Worm (Caenorhabditis elegans): Measurements from ENCODE around the gene K11D9.3.
"Not testable (repeated sequence)": the region's sequence is repeated elsewhere in the genome, so short reads cannot be mapped to it uniquely, and the experiment has no call there.

The K11D9.3 gene

ce11 chrIII:10769693-10770092, 32.3 kb downstream of the K11D9.3 start:
- no peak for TF ChIP-seq tab-1 (GFP tag; IDR thresholded peaks at IDR 0.05)
- no peak for TF ChIP-seq ztf-23 (GFP tag; IDR thresholded peaks at IDR 0.05)
- no peak for TF ChIP-seq ref-1 (GFP tag; conservative IDR thresholded peaks at IDR 0.05)
- TF ChIP-seq T22C8.4 (GFP tag; IDR thresholded peaks at IDR 0.05), result no peak
- no peak for TF ChIP-seq med-1 (GFP tag; optimal IDR thresholded peaks at IDR 0.05; ENCODE audit: insufficient read depth)
- no peak for TF ChIP-seq klf-2 (GFP tag; conservative IDR thresholded peaks at IDR 0.05)
- no peak for TF ChIP-seq flt-1 (GFP tag; IDR thresholded peaks at IDR 0.05)
- TF ChIP-seq cog-1 (tag; optimal IDR thresholded peaks at IDR 0.05), result no peak

DNA sequence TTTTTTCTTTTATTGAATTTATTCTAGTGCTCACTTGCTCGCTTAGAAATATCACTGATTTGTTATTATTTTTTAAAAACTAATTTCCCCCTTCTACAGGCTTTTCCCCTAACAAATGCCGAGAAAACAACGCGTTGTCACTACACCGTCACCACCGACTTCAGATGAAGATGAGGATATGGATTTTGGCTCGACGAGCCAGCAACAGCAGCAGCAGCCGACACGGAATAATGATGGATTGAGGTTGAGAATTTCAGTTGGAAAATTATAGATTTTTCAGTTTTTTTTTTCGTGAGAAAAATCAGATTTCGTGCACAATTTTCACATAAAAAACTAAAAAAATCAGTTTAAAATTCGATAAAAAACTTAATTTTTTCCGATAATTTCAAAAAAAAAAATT, 39.0 kb downstream of the K11D9.3 start, which contains the start of gene dpy-28:
Gene dpy-28 (plus strand): TSS at position 100 of the 400 bp plus-strand sequence.
- no peak for TF ChIP-seq ztf-23 (GFP tag; IDR thresholded peaks at IDR 0.05)
- TF ChIP-seq flt-1 (GFP tag; IDR thresholded peaks at IDR 0.05), result no peak
- no peak for TF ChIP-seq tab-1 (GFP tag; IDR thresholded peaks at IDR 0.05)
- no peak for TF ChIP-seq klf-2 (GFP tag; conservative IDR thresholded peaks at IDR 0.05)
- TF ChIP-seq ref-1 (GFP tag; conservative IDR thresholded peaks at IDR 0.05), result no peak
- TF ChIP-seq med-1 (GFP tag; optimal IDR thresholded peaks at IDR 0.05; ENCODE audit: insufficient read depth), result no peak
- no peak for TF ChIP-seq cog-1 (tag; optimal IDR thresholded peaks at IDR 0.05)
- no peak for TF ChIP-seq T22C8.4 (GFP tag; IDR thresholded peaks at IDR 0.05)
- TF ChIP-seq ztf-29 (GFP tag; IDR thresholded peaks at IDR 0.05), result no peak

DNA sequence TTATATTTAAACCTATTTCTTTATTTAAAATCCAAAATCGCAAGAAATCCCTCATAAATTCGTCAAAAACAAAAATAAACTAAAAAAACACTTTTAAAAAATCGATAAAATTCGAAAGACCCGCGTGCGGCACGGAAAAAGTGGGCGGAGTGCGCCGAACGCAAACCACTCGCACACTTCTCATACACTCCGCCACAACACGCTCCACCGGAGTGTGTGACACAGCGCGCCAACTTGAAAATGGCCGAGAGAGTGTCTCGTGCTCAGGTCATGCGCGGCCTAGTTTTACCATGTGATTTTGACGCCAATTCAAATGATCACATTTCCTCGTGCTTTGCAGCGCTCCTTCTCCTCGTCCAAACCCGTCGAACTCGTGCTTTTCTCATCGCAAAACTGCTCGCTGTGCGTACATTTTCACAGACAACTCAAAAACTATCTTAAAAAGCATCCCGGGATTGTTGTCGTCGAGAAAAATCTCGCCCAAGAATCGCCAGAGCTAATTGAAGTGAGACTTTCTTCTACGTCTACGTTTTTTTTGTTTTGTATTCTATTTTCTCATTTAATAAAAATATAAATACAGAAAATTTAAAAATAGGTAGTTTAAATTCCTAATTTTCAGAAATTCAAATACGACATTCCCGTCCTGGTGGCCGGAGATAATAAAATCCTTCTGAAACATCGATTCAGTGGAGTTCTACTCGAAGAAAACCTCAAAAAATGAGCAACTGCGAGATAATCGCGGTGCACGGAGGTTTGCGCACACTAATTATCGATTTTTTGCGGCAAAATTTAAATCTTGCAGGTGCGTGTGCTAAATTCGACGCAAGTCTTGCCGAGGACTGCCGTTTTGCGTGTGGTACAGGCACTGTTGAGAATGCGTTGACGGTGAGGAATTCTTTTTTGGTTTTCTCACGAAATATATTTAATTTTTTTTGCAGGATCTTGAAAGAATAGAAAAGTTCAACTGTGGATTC, 42.7 kb downstream of the K11D9.3 start, which contains the start of gene tasp-1:
Gene tasp-1 (plus strand): TSS at position 258 of the 974 bp plus-strand sequence.
- TF ChIP-seq ztf-29 (GFP tag; IDR thresholded peaks at IDR 0.05), result peak; percentile 92
- peak; percentile 100 for TF ChIP-seq T22C8.4 (GFP tag; IDR thresholded peaks at IDR 0.05)
- TF ChIP-seq ztf-23 (GFP tag; IDR thresholded peaks at IDR 0.05), result peak; percentile 100
- peak; percentile 98 for TF ChIP-seq flt-1 (GFP tag; IDR thresholded peaks at IDR 0.05)
- peak; percentile 80 for TF ChIP-seq ref-1 (GFP tag; conservative IDR thresholded peaks at IDR 0.05)
- TF ChIP-seq tab-1 (GFP tag; IDR thresholded peaks at IDR 0.05), result peak; percentile 93
- peak; percentile 100 for TF ChIP-seq cog-1 (tag; optimal IDR thresholded peaks at IDR 0.05)
- TF ChIP-seq med-1 (GFP tag; optimal IDR thresholded peaks at IDR 0.05; ENCODE audit: insufficient read depth), result peak; percentile 83
- peak; percentile 93 for TF ChIP-seq klf-2 (GFP tag; conservative IDR thresholded peaks at IDR 0.05)

DNA sequence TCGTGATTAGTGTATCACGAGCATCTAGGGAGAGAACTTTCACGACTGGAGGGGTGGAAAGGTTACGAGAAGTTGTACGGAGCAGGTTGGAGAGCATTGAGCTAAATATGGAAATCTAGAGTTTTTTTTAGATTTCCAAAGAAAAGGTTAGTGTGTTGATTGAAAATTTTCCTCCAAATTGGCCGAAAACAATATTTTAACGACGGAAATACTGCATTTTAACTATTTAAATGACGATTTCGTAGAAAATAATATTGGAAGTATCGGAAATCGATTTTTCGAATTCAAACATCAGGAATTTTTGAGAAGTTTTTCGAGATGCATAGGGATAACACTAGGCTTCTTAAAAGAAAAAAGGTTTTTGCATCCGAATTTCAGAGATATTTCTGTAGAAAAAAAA, 43.6 kb downstream of the K11D9.3 start, which contains the start of gene K01G5.10:
Gene K01G5.10 (minus strand): TSS at position 101 of the 400 bp plus-strand sequence.
- no peak for TF ChIP-seq klf-2 (GFP tag; conservative IDR thresholded peaks at IDR 0.05)
- no peak for TF ChIP-seq T22C8.4 (GFP tag; IDR thresholded peaks at IDR 0.05)
- no peak for TF ChIP-seq tab-1 (GFP tag; IDR thresholded peaks at IDR 0.05)
- TF ChIP-seq cog-1 (tag; optimal IDR thresholded peaks at IDR 0.05), result no peak
- TF ChIP-seq med-1 (GFP tag; optimal IDR thresholded peaks at IDR 0.05; ENCODE audit: insufficient read depth), result no peak
- no peak for TF ChIP-seq ref-1 (GFP tag; conservative IDR thresholded peaks at IDR 0.05)
- no peak for TF ChIP-seq ztf-23 (GFP tag; IDR thresholded peaks at IDR 0.05)
- no peak for TF ChIP-seq ztf-29 (GFP tag; IDR thresholded peaks at IDR 0.05)
- no peak for TF ChIP-seq flt-1 (GFP tag; IDR thresholded peaks at IDR 0.05)

ce11 chrIII:10757540-10757939, 44.5 kb downstream of the K11D9.3 start, which contains the start of gene rnf-113:
TSS of gene rnf-113 (minus strand) at chrIII:10757640.
- no peak for TF ChIP-seq med-1 (GFP tag; optimal IDR thresholded peaks at IDR 0.05; ENCODE audit: insufficient read depth)
- TF ChIP-seq ztf-23 (GFP tag; IDR thresholded peaks at IDR 0.05), result no peak
- TF ChIP-seq klf-2 (GFP tag; conservative IDR thresholded peaks at IDR 0.05), result no peak
- TF ChIP-seq tab-1 (GFP tag; IDR thresholded peaks at IDR 0.05), result no peak
- no peak for TF ChIP-seq cog-1 (tag; optimal IDR thresholded peaks at IDR 0.05)
- TF ChIP-seq T22C8.4 (GFP tag; IDR thresholded peaks at IDR 0.05), result no peak
- TF ChIP-seq ref-1 (GFP tag; conservative IDR thresholded peaks at IDR 0.05), result no peak
- TF ChIP-seq flt-1 (GFP tag; IDR thresholded peaks at IDR 0.05), result no peak
- no peak for TF ChIP-seq ztf-29 (GFP tag; IDR thresholded peaks at IDR 0.05)

ce11 chrIII:10755480-10756066, 46.4 kb downstream of the K11D9.3 start, which contains the start of gene hpl-2:
TSS of gene hpl-2 (minus strand) at chrIII:10755530.
- TF ChIP-seq med-1 (GFP tag; optimal IDR thresholded peaks at IDR 0.05; ENCODE audit: insufficient read depth) (no peak), flt-1 (GFP tag; IDR thresholded peaks at IDR 0.05) (no peak), klf-2 (GFP tag; conservative IDR thresholded peaks at IDR 0.05) (no peak), ztf-23 (GFP tag; IDR thresholded peaks at IDR 0.05) (no peak), ref-1 (GFP tag; conservative IDR thresholded peaks at IDR 0.05) (no peak), ztf-29 (GFP tag; IDR thresholded peaks at IDR 0.05) (no peak), T22C8.4 (GFP tag; IDR thresholded peaks at IDR 0.05) (no peak), tab-1 (GFP tag; IDR thresholded peaks at IDR 0.05) (no peak), cog-1 (tag; optimal IDR thresholded peaks at IDR 0.05) (no peak)

ce11 chrIII:10754379-10754778, 47.6 kb downstream of the K11D9.3 start:
- TF ChIP-seq klf-2 (GFP tag; conservative IDR thresholded peaks at IDR 0.05) (no peak), ztf-29 (GFP tag; IDR thresholded peaks at IDR 0.05) (no peak), cog-1 (tag; optimal IDR thresholded peaks at IDR 0.05) (no peak), med-1 (GFP tag; optimal IDR thresholded peaks at IDR 0.05; ENCODE audit: insufficient read depth) (no peak), ref-1 (GFP tag; conservative IDR thresholded peaks at IDR 0.05) (no peak), flt-1 (GFP tag; IDR thresholded peaks at IDR 0.05) (no peak), ztf-23 (GFP tag; IDR thresholded peaks at IDR 0.05) (no peak), T22C8.4 (GFP tag; IDR thresholded peaks at IDR 0.05) (no peak), tab-1 (GFP tag; IDR thresholded peaks at IDR 0.05) (no peak)

ce11 chrIII:10750043-10750442, 52.0 kb downstream of the K11D9.3 start, which contains the start of gene enu-3.6:
TSS of gene enu-3.6 (plus strand) at chrIII:10750434.
- not testable (repeated sequence) for TF ChIP-seq flt-1 (GFP tag; IDR thresholded peaks at IDR 0.05); klf-2 (GFP tag; conservative IDR thresholded peaks at IDR 0.05); tab-1 (GFP tag; IDR thresholded peaks at IDR 0.05)
